Fruit fly (Drosophila melanogaster): ENCODE measurements around the gene CG44532.

The CG44532 gene

DNA sequence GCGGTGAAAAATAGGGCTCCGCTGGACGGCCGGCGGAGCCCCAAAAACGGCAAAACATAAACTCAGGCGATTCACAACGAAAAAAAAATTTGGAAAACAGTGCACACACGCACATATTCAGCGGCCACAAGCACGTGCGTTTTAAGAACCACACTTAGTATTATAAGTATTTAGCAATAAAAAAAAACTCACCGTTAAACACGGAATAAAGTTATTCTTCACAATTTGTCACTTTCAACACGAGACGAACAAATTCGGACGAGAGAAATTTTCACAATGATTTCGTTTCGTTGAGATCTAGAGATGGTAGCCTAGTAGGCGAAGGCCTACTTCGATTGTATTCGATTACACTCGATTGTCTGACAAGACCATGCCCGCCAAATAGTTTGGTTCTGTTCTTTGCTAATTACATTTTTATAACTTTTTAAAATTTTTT lies 5.5 kb upstream of the CG44532 start, which contains the start of gene His3.3B (continued):
- TF ChIP-seq Vsx1 (GFP tag; optimal IDR thresholded peaks at IDR 0.05): no peak
- no peak for TF ChIP-seq CG3163 (GFP tag; optimal IDR thresholded peaks at IDR 0.05)
- no peak for TF ChIP-seq Fer2 (tag; optimal IDR thresholded peaks at IDR 0.05)
- TF ChIP-seq Chrac-16 (GFP tag; optimal IDR thresholded peaks at IDR 0.05): no peak
- no peak for TF ChIP-seq az2 (GFP tag; optimal IDR thresholded peaks at IDR 0.05)
- no peak for TF ChIP-seq CG5245 (GFP tag; optimal IDR thresholded peaks at IDR 0.05)
- TF ChIP-seq her (GFP tag; optimal IDR thresholded peaks at IDR 0.05): no peak
- no peak for TF ChIP-seq HLH3B (GFP tag; IDR thresholded peaks at IDR 0.05)
- TF ChIP-seq mam (GFP tag; optimal IDR thresholded peaks at IDR 0.05): no peak
- no peak for TF ChIP-seq ssp (GFP tag; IDR thresholded peaks at IDR 0.05)
- TF ChIP-seq Optix (GFP tag; IDR thresholded peaks at IDR 0.05): no peak
- peak; percentile 66 for TF ChIP-seq cg (GFP tag; optimal IDR thresholded peaks at IDR 0.05)
- no peak for TF ChIP-seq CG7556 (GFP tag; optimal IDR thresholded peaks at IDR 0.05)
- no peak for TF ChIP-seq dmrt11E (tag; optimal IDR thresholded peaks at IDR 0.05)
- no peak; the same call in 1 of the 2 replicates for TF ChIP-seq Rfx (GFP tag; IDR thresholded peaks at IDR 0.05)
- no peak for TF ChIP-seq stc (GFP tag; IDR thresholded peaks at IDR 0.05)
- no peak for TF ChIP-seq CG7271 (tag; optimal IDR thresholded peaks at IDR 0.05)
- no peak for TF ChIP-seq luna (GFP tag; optimal IDR thresholded peaks at IDR 0.05)
- no peak for TF ChIP-seq pho (GFP tag; optimal IDR thresholded peaks at IDR 0.05)
- TF ChIP-seq CG6689 (GFP tag; IDR thresholded peaks at IDR 0.05): no peak
- no peak for TF ChIP-seq Awh (GFP tag; IDR thresholded peaks at IDR 0.05)
- TF ChIP-seq CG10274 (GFP tag; optimal IDR thresholded peaks at IDR 0.05): no peak
- TF ChIP-seq B-H2 (GFP tag; optimal IDR thresholded peaks at IDR 0.05): no peak
- TF ChIP-seq unpg (GFP tag; optimal IDR thresholded peaks at IDR 0.05): no peak
- TF ChIP-seq CG4404 (GFP tag; IDR thresholded peaks at IDR 0.05): no peak
- TF ChIP-seq BEAF-32 (GFP tag; optimal IDR thresholded peaks at IDR 0.05): peak; percentile 60
- TF ChIP-seq corto (GFP tag; optimal IDR thresholded peaks at IDR 0.05): no peak
- peak; percentile 44 for TF ChIP-seq CG9797 (GFP tag; optimal IDR thresholded peaks at IDR 0.05)
- no peak for TF ChIP-seq CG18262 (tag; optimal IDR thresholded peaks at IDR 0.05)
- TF ChIP-seq rib (GFP tag; IDR thresholded peaks at IDR 0.05): no peak
- no peak for TF ChIP-seq CG4820 (GFP tag; optimal IDR thresholded peaks at IDR 0.05)
- no peak for TF ChIP-seq ken (GFP tag; IDR thresholded peaks at IDR 0.05)
- TF ChIP-seq ac (GFP tag; optimal IDR thresholded peaks at IDR 0.05): no peak
- TF ChIP-seq ase (GFP tag; IDR thresholded peaks at IDR 0.05): no peak
- TF ChIP-seq zfh2 (GFP tag; optimal IDR thresholded peaks at IDR 0.05): no peak
- no peak for TF ChIP-seq Antp (GFP tag; optimal IDR thresholded peaks at IDR 0.05)
- no peak for TF ChIP-seq CG17361 (GFP tag; IDR thresholded peaks at IDR 0.05)
- no peak for TF ChIP-seq CG33213 (GFP tag; optimal IDR thresholded peaks at IDR 0.05)
- no peak for TF ChIP-seq Neu2 (GFP tag; optimal IDR thresholded peaks at IDR 0.05; ENCODE audit: borderline replicate concordance)
- TF ChIP-seq Sry-β (GFP tag; optimal IDR thresholded peaks at IDR 0.05): no peak
- TF ChIP-seq CG6791 (GFP tag; IDR thresholded peaks at IDR 0.05; ENCODE audit: partially characterized antibody): 0 out of 3 replicates have a peak, but pooled peaks have one; percentile 39
- TF ChIP-seq CG4707 (GFP tag; optimal IDR thresholded peaks at IDR 0.05): peak; percentile 4
- no peak for TF ChIP-seq Dfd (GFP tag; optimal IDR thresholded peaks at IDR 0.05)
- no peak for TF ChIP-seq CG13123 (GFP tag; optimal IDR thresholded peaks at IDR 0.05)
- peak; percentile 3 for TF ChIP-seq CG7928 (GFP tag; optimal IDR thresholded peaks at IDR 0.05)
- no peak for TF ChIP-seq Mad (GFP tag; optimal IDR thresholded peaks at IDR 0.05)
- peak; percentile 48; the same call in 1 of the 2 replicates for TF ChIP-seq Bgb (GFP tag; IDR thresholded peaks at IDR 0.05; ENCODE audit: partially characterized antibody)
- TF ChIP-seq CG11560 (tag; IDR thresholded peaks at IDR 0.05): peak; percentile 99
- TF ChIP-seq ci (GFP tag; IDR thresholded peaks at IDR 0.05): peak; percentile 58; the same call in 1 of the 3 replicates
- no peak for TF ChIP-seq CG4360 (GFP tag; IDR thresholded peaks at IDR 0.05)
- TF ChIP-seq tgo (GFP tag; IDR thresholded peaks at IDR 0.05): no peak; the same call in 2 of the 3 replicates
- no peak for TF ChIP-seq CG2712 (tag; optimal IDR thresholded peaks at IDR 0.05)
